Worm (Caenorhabditis elegans): ENCODE results near the gene plr-1.

- TF ChIP-seq ama-1 (optimal IDR thresholded peaks at IDR 0.05) (no peak), hmbx-1 (tag; optimal IDR thresholded peaks at IDR 0.05) (no peak), sea-1 (GFP tag; conservative IDR thresholded peaks at IDR 0.05) (no peak), tbx-37 (GFP tag; conservative IDR thresholded peaks at IDR 0.05) (no peak)
Measured at ce11 chrIII:11465394-11465948, 8.8 kb downstream of the plr-1 start.

Measured in whole organism, early embryonic.